3 worm cellular contexts compared by ENCODE assay signal in the genomic region with DNA sequence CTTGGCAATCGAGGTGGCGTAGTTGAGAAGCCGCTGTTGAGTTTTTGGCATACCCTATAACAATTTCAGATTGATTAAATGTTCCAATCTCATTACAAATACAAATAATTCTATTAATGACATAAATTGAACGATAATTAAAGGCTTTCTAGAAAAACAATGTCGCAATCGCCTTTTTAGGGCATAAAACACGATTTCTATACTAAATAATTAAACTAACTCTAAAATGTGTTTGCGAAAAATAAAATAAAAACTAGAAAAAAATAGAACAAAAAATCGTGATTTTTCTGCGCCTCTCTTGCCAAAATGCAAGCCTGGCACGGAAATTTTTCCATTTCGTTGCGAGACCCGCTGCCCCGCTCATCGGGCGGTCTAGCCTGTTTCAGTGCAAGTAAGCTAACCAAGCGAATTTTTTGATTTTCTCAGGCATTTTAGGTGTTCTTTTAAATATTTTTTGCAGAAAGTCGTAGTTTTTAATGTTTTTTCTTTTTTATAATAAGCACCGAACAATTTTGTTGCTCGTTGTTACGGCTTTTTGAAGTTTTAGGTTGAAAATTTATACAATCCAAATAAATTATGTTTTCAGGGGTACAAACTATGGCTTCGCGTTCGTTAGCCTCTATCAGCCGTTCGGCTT.
TF ChIP-seq lines count a peak whose summit lies in the region.

A gene (minus strand): TSS at position 51 of the 637 bp plus-strand sequence.
A gene (minus strand): TSS at position 54 of the 637 bp plus-strand sequence.
A gene (plus strand): TSS at position 587 of the 637 bp plus-strand sequence.

TF ChIP-seq in whole organism, L2 larva, 48 proteins besides CTCF, POLR2A, EP300 and RAD21 (continued from another document):
- peak; percentile 84 for TF ChIP-seq fos-1 (tag; optimal IDR thresholded peaks at IDR 0.05; lab: Kevin White, UChicago)
- peak; percentile 93 for TF ChIP-seq crh-2 (tag; optimal IDR thresholded peaks at IDR 0.05; lab: Kevin White, UChicago)
- peak; percentile 35 for TF ChIP-seq ceh-82 (tag; optimal IDR thresholded peaks at IDR 0.05; lab: Kevin White, UChicago)
- peak; percentile 65 to 93 for TF ChIP-seq lsy-2 (tag; optimal IDR thresholded peaks at IDR 0.05; lab: Kevin White, UChicago)
- peak; percentile 68 for TF ChIP-seq zag-1 (tag; optimal IDR thresholded peaks at IDR 0.05; lab: Kevin White, UChicago)
- TF ChIP-seq nhr-6 (tag; optimal IDR thresholded peaks at IDR 0.05; lab: Kevin White, UChicago): peak; percentile 60
- TF ChIP-seq lin-13 (GFP tag; optimal IDR thresholded peaks at IDR 0.05; lab: Kevin White, UChicago): peak; percentile 92
- no peak for TF ChIP-seq ztf-1 (GFP tag; conservative IDR thresholded peaks at IDR 0.05; lab: Robert Waterston, UW)
- TF ChIP-seq gmeb-1 (tag; optimal IDR thresholded peaks at IDR 0.05; lab: Kevin White, UChicago): peak; percentile 86
- no peak for TF ChIP-seq nhr-77 (tag; optimal IDR thresholded peaks at IDR 0.05; lab: Kevin White, UChicago)
- TF ChIP-seq nhr-23 (tag; optimal IDR thresholded peaks at IDR 0.05; lab: Kevin White, UChicago): no peak
- peak; percentile 96 for TF ChIP-seq lin-11 (tag; optimal IDR thresholded peaks at IDR 0.05; lab: Kevin White, UChicago)
- peak; percentile 98 for TF ChIP-seq unc-55 (GFP tag; optimal IDR thresholded peaks at IDR 0.05; lab: Kevin White, UChicago)
- no peak for TF ChIP-seq elt-1 (tag; optimal IDR thresholded peaks at IDR 0.05; lab: Kevin White, UChicago)
- peak; percentile 3 for TF ChIP-seq ZK546.5 (tag; optimal IDR thresholded peaks at IDR 0.05; lab: Kevin White, UChicago)
- peak; percentile 60 for TF ChIP-seq snpc-4 (tag; optimal IDR thresholded peaks at IDR 0.05; lab: Kevin White, UChicago)
- peak; percentile 89 for TF ChIP-seq sma-3 (GFP tag; optimal IDR thresholded peaks at IDR 0.05; lab: Kevin White, UChicago)
- TF ChIP-seq nhr-21 (tag; optimal IDR thresholded peaks at IDR 0.05; lab: Kevin White, UChicago): peak; percentile 62
- no peak for TF ChIP-seq Y55F3AM.14 (GFP tag; optimal IDR thresholded peaks at IDR 0.05; lab: Kevin White, UChicago)

TF ChIP-seq in whole organism, L4 larva, 104 proteins besides CTCF, POLR2A, EP300 and RAD21 (continued from another document):
- no peak for TF ChIP-seq ctbp-1 (GFP tag; IDR thresholded peaks at IDR 0.05; lab: Robert Waterston, UW)
- TF ChIP-seq ceh-28 (tag; optimal IDR thresholded peaks at IDR 0.05; lab: Kevin White, UChicago): no peak
- peak; percentile 93 for TF ChIP-seq mes-2 (tag; optimal IDR thresholded peaks at IDR 0.05; lab: Kevin White, UChicago; ENCODE audit: poor library complexity, severe bottlenecking)
- TF ChIP-seq hlh-30 (tag; optimal IDR thresholded peaks at IDR 0.05; lab: Kevin White, UChicago; ENCODE audit: insufficient read depth): peak; percentile 77
- peak; percentile 47; the same call in 1 of the 2 replicates for TF ChIP-seq ceh-20 (GFP tag; IDR thresholded peaks at IDR 0.05; lab: Robert Waterston, UW)
- no peak for TF ChIP-seq attf-4 (tag; optimal IDR thresholded peaks at IDR 0.05; lab: Kevin White, UChicago)
- TF ChIP-seq dpl-1 (GFP tag; optimal IDR thresholded peaks at IDR 0.05; lab: Kevin White, UChicago): peak; percentile 81
- 0 out of 2 replicates have a peak, but pooled peaks have one; percentile 14 for TF ChIP-seq pha-4 (GFP tag; IDR thresholded peaks at IDR 0.05; lab: Robert Waterston, UW)
- no peak for TF ChIP-seq pha-4 (tag; optimal IDR thresholded peaks at IDR 0.05; lab: Kevin White, UChicago)
- TF ChIP-seq duxl-1 (tag; optimal IDR thresholded peaks at IDR 0.05; lab: Kevin White, UChicago; ENCODE audit: poor library complexity): peak; percentile 11
- TF ChIP-seq nhr-102 (tag; optimal IDR thresholded peaks at IDR 0.05; lab: Kevin White, UChicago): peak; percentile 51
- TF ChIP-seq F37D6.2 (tag; optimal IDR thresholded peaks at IDR 0.05; lab: Kevin White, UChicago): peak; percentile 52
- peak in 1 of 2 experiments; percentile 28 for TF ChIP-seq mdl-1 (tag; optimal IDR thresholded peaks at IDR 0.05; lab: Kevin White, UChicago)
- no peak for TF ChIP-seq nhr-237 (tag; optimal IDR thresholded peaks at IDR 0.05; lab: Kevin White, UChicago)
- peak; percentile 88 for TF ChIP-seq ama-1 (optimal IDR thresholded peaks at IDR 0.05; lab: Kevin White, UChicago)
- peak; percentile 23 for TF ChIP-seq ces-1 (GFP tag; optimal IDR thresholded peaks at IDR 0.05; lab: Kevin White, UChicago)
- TF ChIP-seq F44E2.7 (GFP tag; IDR thresholded peaks at IDR 0.05; lab: Robert Waterston, UW): no peak
- TF ChIP-seq zfp-3 (GFP tag; conservative IDR thresholded peaks at IDR 0.05; lab: Robert Waterston, UW): 0 out of 2 replicates have a peak, but pooled peaks have one; percentile 37
- TF ChIP-seq mxl-3 (GFP tag; optimal IDR thresholded peaks at IDR 0.05; lab: Kevin White, UChicago): peak; percentile 27
- no peak for TF ChIP-seq fos-1 (tag; optimal IDR thresholded peaks at IDR 0.05; lab: Kevin White, UChicago)
- TF ChIP-seq spr-1 (tag; optimal IDR thresholded peaks at IDR 0.05; lab: Kevin White, UChicago): peak; percentile 52
- peak; percentile 22 for TF ChIP-seq nhr-25 (tag; optimal IDR thresholded peaks at IDR 0.05; lab: Kevin White, UChicago; ENCODE audit: borderline replicate concordance, insufficient read depth)
- no peak for TF ChIP-seq egl-43 (GFP tag; IDR thresholded peaks at IDR 0.05; lab: Robert Waterston, UW)
- TF ChIP-seq lir-3 (tag; optimal IDR thresholded peaks at IDR 0.05; lab: Kevin White, UChicago): no peak
- TF ChIP-seq hlh-11 (tag; optimal IDR thresholded peaks at IDR 0.05; lab: Kevin White, UChicago): peak; percentile 76
- peak; percentile 77 for TF ChIP-seq rbr-2 (tag; optimal IDR thresholded peaks at IDR 0.05; lab: Kevin White, UChicago)
- no peak for TF ChIP-seq vab-7 (GFP tag; IDR thresholded peaks at IDR 0.05; lab: Robert Waterston, UW)
- peak; percentile 76 for TF ChIP-seq lin-13 (GFP tag; optimal IDR thresholded peaks at IDR 0.05; lab: Kevin White, UChicago)
- TF ChIP-seq snpc-4 (tag; optimal IDR thresholded peaks at IDR 0.05; lab: Kevin White, UChicago): no peak
- peak; percentile 95 for TF ChIP-seq mep-1 (tag; optimal IDR thresholded peaks at IDR 0.05; lab: Kevin White, UChicago)
- peak in 1 of 2 experiments; percentile 93 for TF ChIP-seq lsy-2 (tag; optimal IDR thresholded peaks at IDR 0.05; lab: Kevin White, UChicago)
- TF ChIP-seq nhr-10 (tag; optimal IDR thresholded peaks at IDR 0.05; lab: Kevin White, UChicago): no peak
- peak; percentile 59 for TF ChIP-seq arid-1 (GFP tag; conservative IDR thresholded peaks at IDR 0.05; lab: Robert Waterston, UW)
- peak; percentile 66 for TF ChIP-seq fkh-10 (GFP tag; optimal IDR thresholded peaks at IDR 0.05; lab: Kevin White, UChicago)
- TF ChIP-seq daf-16 (GFP tag; optimal IDR thresholded peaks at IDR 0.05; lab: Kevin White, UChicago): peak in 1 of 2 experiments; percentile 14
- peak; percentile 46 for TF ChIP-seq daf-16 (tag; optimal IDR thresholded peaks at IDR 0.05; lab: Kevin White, UChicago)
- TF ChIP-seq ceh-32 (tag; optimal IDR thresholded peaks at IDR 0.05; lab: Kevin White, UChicago; ENCODE audit: poor library complexity): no peak
- TF ChIP-seq pqm-1 (tag; optimal IDR thresholded peaks at IDR 0.05; lab: Kevin White, UChicago): peak; percentile 55
- TF ChIP-seq ZK337.2 (GFP tag; IDR thresholded peaks at IDR 0.05; lab: Robert Waterston, UW): no peak
- TF ChIP-seq daf-8 (GFP tag; IDR thresholded peaks at IDR 0.05; lab: Robert Waterston, UW): no peak
- TF ChIP-seq dmd-6 (GFP tag; IDR thresholded peaks at IDR 0.05; lab: Robert Waterston, UW): peak; percentile 44; the same call in 1 of the 2 replicates

TF ChIP-seq in whole organism, late embryonic, 69 proteins besides CTCF, POLR2A, EP300 and RAD21 (continued from another document):
- TF ChIP-seq elt-4 (tag; optimal IDR thresholded peaks at IDR 0.05; lab: Kevin White, UChicago) (no peak), ref-2 (tag; optimal IDR thresholded peaks at IDR 0.05; lab: Kevin White, UChicago) (no peak), C38D4.7 (GFP tag; optimal IDR thresholded peaks at IDR 0.05; lab: Kevin White, UChicago) (no peak), K02D7.2 (tag; optimal IDR thresholded peaks at IDR 0.05; lab: Kevin White, UChicago) (no peak), ceh-45 (GFP tag; IDR thresholded peaks at IDR 0.05; lab: Robert Waterston, UW) (no peak), lim-6 (tag; optimal IDR thresholded peaks at IDR 0.05; lab: Kevin White, UChicago) (no peak), madf-2 (tag; optimal IDR thresholded peaks at IDR 0.05; lab: Kevin White, UChicago) (no peak), ceh-24 (tag; optimal IDR thresholded peaks at IDR 0.05; lab: Kevin White, UChicago) (no peak), lin-11 (tag; optimal IDR thresholded peaks at IDR 0.05; lab: Kevin White, UChicago) (no peak), hlh-30 (tag; optimal IDR thresholded peaks at IDR 0.05; lab: Kevin White, UChicago; ENCODE audit: insufficient read depth) (no peak), Y22D7AL.16 (tag; optimal IDR thresholded peaks at IDR 0.05; lab: Kevin White, UChicago) (no peak), hlh-15 (tag; optimal IDR thresholded peaks at IDR 0.05; lab: Kevin White, UChicago) (no peak), pax-1 (tag; optimal IDR thresholded peaks at IDR 0.05; lab: Kevin White, UChicago) (peak; percentile 22), ceh-6 (GFP tag; optimal IDR thresholded peaks at IDR 0.05; lab: Kevin White, UChicago) (no peak), sdc-2 (tag; optimal IDR thresholded peaks at IDR 0.05; lab: Kevin White, UChicago) (no peak), ceh-31 (tag; optimal IDR thresholded peaks at IDR 0.05; lab: Kevin White, UChicago) (peak; percentile 78), K09A11.1 (tag; optimal IDR thresholded peaks at IDR 0.05; lab: Kevin White, UChicago; ENCODE audit: insufficient read depth) (peak; percentile 10), tbx-7 (tag; optimal IDR thresholded peaks at IDR 0.05; lab: Kevin White, UChicago) (no peak), ama-1 (optimal IDR thresholded peaks at IDR 0.05; lab: Kevin White, UChicago) (no peak), pros-1 (tag; optimal IDR thresholded peaks at IDR 0.05; lab: Kevin White, UChicago) (no peak), ahr-1 (tag; optimal IDR thresholded peaks at IDR 0.05; lab: Kevin White, UChicago) (no peak), nfya-1 (tag; optimal IDR thresholded peaks at IDR 0.05; lab: Kevin White, UChicago) (peak; percentile 70), zip-5 (tag; optimal IDR thresholded peaks at IDR 0.05; lab: Kevin White, UChicago) (no peak), pqm-1 (tag; optimal IDR thresholded peaks at IDR 0.05; lab: Kevin White, UChicago) (no peak), hlh-6 (tag; optimal IDR thresholded peaks at IDR 0.05; lab: Kevin White, UChicago) (no peak), unc-42 (tag; optimal IDR thresholded peaks at IDR 0.05; lab: Kevin White, UChicago) (peak; percentile 49), unc-3 (GFP tag; conservative IDR thresholded peaks at IDR 0.05; lab: Robert Waterston, UW) (no peak; the same call in 1 of the 2 replicates), unc-3 (tag; optimal IDR thresholded peaks at IDR 0.05; lab: Kevin White, UChicago) (no peak), syd-9 (tag; optimal IDR thresholded peaks at IDR 0.05; lab: Kevin White, UChicago) (no peak), npax-4 (tag; optimal IDR thresholded peaks at IDR 0.05; lab: Kevin White, UChicago) (no peak), ztf-16 (tag; optimal IDR thresholded peaks at IDR 0.05; lab: Kevin White, UChicago) (peak; percentile 18), C08G9.2 (tag; optimal IDR thresholded peaks at IDR 0.05; lab: Kevin White, UChicago) (no peak), T23F11.4 (GFP tag; optimal IDR thresholded peaks at IDR 0.05; lab: Kevin White, UChicago) (no peak), pha-2 (tag; optimal IDR thresholded peaks at IDR 0.05; lab: Kevin White, UChicago) (no peak), F13H6.1 (tag; optimal IDR thresholded peaks at IDR 0.05; lab: Kevin White, UChicago) (peak; percentile 13), nhr-232 (tag; optimal IDR thresholded peaks at IDR 0.05; lab: Kevin White, UChicago) (no peak), elt-2 (tag; optimal IDR thresholded peaks at IDR 0.05; lab: Kevin White, UChicago) (peak; percentile 51), dve-1 (tag; optimal IDR thresholded peaks at IDR 0.05; lab: Kevin White, UChicago) (peak; percentile 74), eyg-1 (tag; optimal IDR thresholded peaks at IDR 0.05; lab: Kevin White, UChicago) (no peak), ceh-34 (tag; optimal IDR thresholded peaks at IDR 0.05; lab: Kevin White, UChicago) (peak; percentile 56), pat-9 (tag; optimal IDR thresholded peaks at IDR 0.05; lab: Kevin White, UChicago) (no peak), unc-55 (GFP tag; optimal IDR thresholded peaks at IDR 0.05; lab: Kevin White, UChicago) (no peak)
